Fruit fly (Drosophila melanogaster): Measurements from ENCODE around the gene Hsp27.

Gene Hsp27

DNA sequence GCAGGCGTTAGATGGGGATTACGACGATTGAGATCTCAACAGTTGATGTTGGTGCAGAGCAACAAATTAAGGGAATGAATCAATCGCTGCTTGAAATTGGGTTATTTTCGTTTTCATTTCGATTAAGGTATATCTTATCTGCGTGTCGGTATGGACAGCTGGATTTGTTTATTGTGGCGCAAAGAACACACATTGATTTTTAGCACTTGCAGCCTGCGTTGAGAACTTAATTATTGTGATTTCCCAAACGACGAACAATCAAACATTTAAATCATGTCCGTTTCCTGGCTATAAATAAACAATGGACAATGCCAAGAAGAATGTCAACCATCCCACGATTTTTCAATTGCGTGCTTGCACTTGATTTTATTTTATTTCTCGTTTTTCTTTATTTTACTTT is 14.2 kb downstream of the Hsp27 start:
- TF ChIP-seq kay (GFP tag; ENCODE audit: borderline replicate concordance) (no peak), CG12768 (GFP tag; optimal IDR thresholded peaks at IDR 0.05) (no peak), Crg-1 (GFP tag; optimal IDR thresholded peaks at IDR 0.05) (no peak), Clk (GFP tag; optimal IDR thresholded peaks at IDR 0.05) (no peak)

DNA sequence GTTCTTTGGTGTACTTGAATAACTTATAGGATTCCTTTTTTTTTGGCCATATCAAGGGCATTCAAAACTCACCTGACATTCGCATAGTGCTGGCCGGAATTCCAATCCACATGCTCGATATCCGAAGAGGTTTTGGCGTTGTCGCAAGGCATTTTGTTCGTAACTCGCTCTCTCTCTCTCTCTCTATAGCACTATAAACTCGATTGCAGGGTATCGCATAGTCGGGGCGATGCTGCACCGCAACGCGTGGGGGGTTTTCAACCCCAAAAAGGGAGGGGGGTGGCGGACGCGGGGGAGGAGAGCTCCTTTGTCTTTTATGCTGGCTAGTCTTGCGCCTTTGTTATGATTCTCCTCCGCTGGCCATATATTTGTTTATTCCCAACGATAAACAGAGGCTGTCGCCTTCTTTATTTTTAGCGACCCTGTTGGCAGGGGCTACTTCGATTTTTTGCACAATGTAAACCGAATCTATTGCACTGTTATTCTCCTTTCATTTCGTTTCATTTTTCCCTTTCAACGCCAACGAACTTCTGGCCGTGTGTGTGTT is 14.6 kb downstream of the Hsp27 start:
- no peak for TF ChIP-seq Clk (GFP tag; optimal IDR thresholded peaks at IDR 0.05)
- TF ChIP-seq CG7045 (GFP tag; optimal IDR thresholded peaks at IDR 0.05): peak; percentile 45

DNA sequence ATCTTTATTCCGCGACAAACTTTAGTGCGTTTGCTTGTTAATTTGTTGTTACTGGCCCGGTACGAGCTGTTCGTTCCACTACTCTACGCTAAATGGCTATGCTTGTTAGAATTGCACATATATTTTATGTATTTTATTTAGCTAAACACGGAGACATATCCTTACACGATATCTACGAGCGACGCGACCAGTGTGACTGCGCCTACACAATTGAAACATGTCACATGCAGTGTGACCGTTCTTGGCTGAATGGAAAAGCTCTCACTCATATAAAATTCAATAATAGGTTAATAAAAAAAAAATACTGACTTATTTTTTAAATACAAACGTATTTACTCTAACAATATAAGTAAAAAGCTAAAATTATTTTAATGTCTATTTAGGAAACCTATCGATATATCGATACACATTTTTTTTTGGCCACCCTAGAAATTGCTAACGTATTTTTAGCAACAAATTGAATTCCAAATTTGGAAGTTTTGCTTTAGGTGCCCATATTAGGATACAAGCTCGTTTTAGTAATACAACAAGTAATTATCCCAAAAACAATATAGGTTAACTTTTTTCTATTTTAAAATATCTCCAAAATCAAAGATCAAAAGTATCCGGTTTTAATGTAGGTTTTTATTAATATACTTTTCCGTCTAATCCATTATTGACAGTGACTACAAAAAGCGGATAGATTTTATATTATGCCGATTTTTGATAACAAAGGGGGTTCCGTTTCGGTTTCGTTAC is 15.3 kb downstream of the Hsp27 start, which contains the start of gene CG4080:
TSS of gene CG4080 (minus strand) at position 215 of the 738 bp plus-strand sequence.
- TF ChIP-seq CG14711 (tag; optimal IDR thresholded peaks at IDR 0.05): peak; percentile 43
- TF ChIP-seq cnc (optimal IDR thresholded peaks at IDR 0.05): no peak
- TF ChIP-seq Hr96 (GFP tag; optimal IDR thresholded peaks at IDR 0.05): no peak
- TF ChIP-seq kay (GFP tag; ENCODE audit: borderline replicate concordance): peak; percentile 98
- no peak for TF ChIP-seq CG12768 (GFP tag; optimal IDR thresholded peaks at IDR 0.05)
- TF ChIP-seq bab1 (GFP tag; optimal IDR thresholded peaks at IDR 0.05): peak; percentile 42
- TF ChIP-seq pad (GFP tag; optimal IDR thresholded peaks at IDR 0.05): no peak
- TF ChIP-seq CG7045 (GFP tag; optimal IDR thresholded peaks at IDR 0.05): no peak
- TF ChIP-seq CG1620 (GFP tag; optimal IDR thresholded peaks at IDR 0.05): peak; percentile 49
- TF ChIP-seq tj (GFP tag; optimal IDR thresholded peaks at IDR 0.05): no peak
- peak; percentile 76 for TF ChIP-seq CG11617 (GFP tag; optimal IDR thresholded peaks at IDR 0.05)
- TF ChIP-seq Crg-1 (GFP tag; optimal IDR thresholded peaks at IDR 0.05): peak; percentile 33
- peak; percentile 38 for TF ChIP-seq cic (GFP tag; optimal IDR thresholded peaks at IDR 0.05)
- TF ChIP-seq CG33017 (tag; optimal IDR thresholded peaks at IDR 0.05): peak; percentile 49
- peak; percentile 39 for TF ChIP-seq ovo (GFP tag; optimal IDR thresholded peaks at IDR 0.05)
- no peak for TF ChIP-seq CG5204 (GFP tag; optimal IDR thresholded peaks at IDR 0.05)
- peak; percentile 37 for TF ChIP-seq CG7101 (tag; optimal IDR thresholded peaks at IDR 0.05)
- TF ChIP-seq Mnt (GFP tag; optimal IDR thresholded peaks at IDR 0.05): peak; percentile 63
- TF ChIP-seq toe (GFP tag; optimal IDR thresholded peaks at IDR 0.05): no peak
- no peak for TF ChIP-seq Clk (GFP tag; optimal IDR thresholded peaks at IDR 0.05)

DNA sequence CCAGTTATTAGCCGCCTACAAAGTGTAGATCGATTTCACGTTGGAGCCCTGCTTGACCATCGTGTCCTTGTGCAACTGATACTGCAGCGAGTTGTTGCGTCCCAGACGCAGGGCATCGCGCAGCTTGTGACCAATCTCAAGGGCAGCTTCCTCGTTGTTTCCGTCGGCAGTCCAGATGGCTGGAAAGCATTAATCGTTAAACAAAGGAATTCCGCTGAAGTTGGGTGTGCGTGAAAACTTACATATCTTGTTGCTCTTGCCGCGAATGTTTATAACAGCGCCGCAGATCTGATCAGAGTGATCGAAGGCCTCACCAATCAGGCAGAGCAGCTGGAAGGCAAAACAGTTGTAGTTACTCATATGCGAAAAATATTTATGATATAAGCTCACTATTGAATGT is 16.0 kb downstream of the Hsp27 start:
- TF ChIP-seq Clk (GFP tag; optimal IDR thresholded peaks at IDR 0.05): no peak
- no peak for TF ChIP-seq pad (GFP tag; optimal IDR thresholded peaks at IDR 0.05)
- no peak for TF ChIP-seq CG33017 (tag; optimal IDR thresholded peaks at IDR 0.05)
- TF ChIP-seq ovo (GFP tag; optimal IDR thresholded peaks at IDR 0.05): no peak
- TF ChIP-seq cnc (optimal IDR thresholded peaks at IDR 0.05): no peak
- TF ChIP-seq Hr96 (GFP tag; optimal IDR thresholded peaks at IDR 0.05): no peak
- no peak for TF ChIP-seq tj (GFP tag; optimal IDR thresholded peaks at IDR 0.05)
- no peak for TF ChIP-seq Crg-1 (GFP tag; optimal IDR thresholded peaks at IDR 0.05)
- no peak for TF ChIP-seq kay (GFP tag; ENCODE audit: borderline replicate concordance)
- no peak for TF ChIP-seq toe (GFP tag; optimal IDR thresholded peaks at IDR 0.05)
- no peak for TF ChIP-seq CG14711 (tag; optimal IDR thresholded peaks at IDR 0.05)

DNA sequence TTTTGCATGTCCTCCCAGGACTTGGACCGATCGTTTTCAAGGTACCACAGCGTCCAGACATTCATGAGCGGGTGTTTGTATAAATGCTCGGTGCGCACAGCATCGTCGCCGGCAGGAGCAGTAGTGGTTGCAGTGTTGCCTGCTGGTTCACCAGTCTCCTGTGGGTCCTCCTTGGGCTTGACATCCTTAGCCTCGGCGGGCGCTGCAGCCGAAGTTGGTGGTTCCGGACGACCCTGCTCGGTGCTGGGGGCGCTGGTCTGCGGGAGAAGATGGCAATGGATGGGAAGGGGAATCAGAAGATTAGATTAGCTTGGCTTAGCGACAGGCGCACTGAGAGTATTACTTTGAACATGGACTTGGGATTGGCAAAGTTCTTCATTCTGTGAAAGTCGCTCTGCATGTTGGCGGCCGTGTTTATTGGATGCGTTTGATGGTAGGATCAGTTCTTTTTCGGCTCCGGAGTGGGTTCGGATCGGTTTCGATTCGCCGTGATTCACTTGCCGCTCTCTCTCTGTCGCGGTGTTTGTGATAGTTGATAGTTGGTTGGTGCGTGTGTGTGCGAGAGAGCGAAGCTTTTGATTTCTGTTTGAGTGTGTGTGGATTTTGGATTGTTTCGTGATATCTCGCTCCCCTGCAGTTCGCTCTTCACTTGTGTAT is 17.0 kb downstream of the Hsp27 start:
- TF ChIP-seq Clk (GFP tag; optimal IDR thresholded peaks at IDR 0.05) (no peak), ovo (GFP tag; optimal IDR thresholded peaks at IDR 0.05) (no peak), Hr96 (GFP tag; optimal IDR thresholded peaks at IDR 0.05) (no peak), cnc (optimal IDR thresholded peaks at IDR 0.05) (no peak), CG12768 (GFP tag; optimal IDR thresholded peaks at IDR 0.05) (no peak), CG7045 (GFP tag; optimal IDR thresholded peaks at IDR 0.05) (no peak), CG11617 (GFP tag; optimal IDR thresholded peaks at IDR 0.05) (no peak), CG5204 (GFP tag; optimal IDR thresholded peaks at IDR 0.05) (no peak), CG33017 (tag; optimal IDR thresholded peaks at IDR 0.05) (no peak)

DNA sequence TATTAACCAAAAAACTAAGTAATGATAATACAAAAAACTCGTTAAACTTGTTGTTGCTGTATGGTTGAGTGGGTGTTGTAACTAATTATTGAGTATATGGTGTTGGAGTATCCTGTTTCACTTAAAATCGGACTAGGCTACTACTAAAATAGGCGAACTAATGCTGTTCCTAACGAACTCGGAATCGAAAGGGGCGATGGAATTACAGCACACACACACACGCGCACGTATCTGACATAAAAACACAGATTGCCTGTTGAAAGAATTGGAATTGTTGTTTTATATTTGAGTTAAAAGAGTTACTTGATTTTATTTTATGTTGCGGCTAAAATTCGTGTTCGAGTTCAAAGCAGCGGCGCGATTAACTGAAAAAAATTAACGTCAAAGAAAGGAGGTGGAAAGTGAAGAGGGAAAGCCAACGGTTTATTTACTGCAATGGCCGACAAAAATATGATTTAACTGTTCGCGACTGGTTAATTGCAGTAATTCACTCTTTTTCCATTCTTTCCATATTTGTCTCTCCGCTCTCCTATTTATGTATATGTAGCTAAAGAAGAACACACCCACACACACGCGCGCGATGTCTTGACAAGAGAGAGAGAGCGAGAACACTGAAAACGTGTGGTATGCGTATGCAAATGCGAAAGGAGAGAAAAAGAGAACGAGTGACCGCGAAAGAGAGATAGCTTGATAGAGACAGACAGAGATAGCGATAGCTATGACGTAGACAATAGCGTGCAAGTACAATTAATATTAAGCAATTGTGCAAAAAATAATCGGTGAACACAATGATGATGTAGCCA is 17.7 kb downstream of the Hsp27 start:
- TF ChIP-seq CG12768 (GFP tag; optimal IDR thresholded peaks at IDR 0.05) (peak; percentile 13), Mnt (GFP tag; optimal IDR thresholded peaks at IDR 0.05) (no peak), ovo (GFP tag; optimal IDR thresholded peaks at IDR 0.05) (peak; percentile 93), pad (GFP tag; optimal IDR thresholded peaks at IDR 0.05) (peak; percentile 87), CG1620 (GFP tag; optimal IDR thresholded peaks at IDR 0.05) (no peak), CG33017 (tag; optimal IDR thresholded peaks at IDR 0.05) (no peak), cnc (optimal IDR thresholded peaks at IDR 0.05) (no peak), CG7045 (GFP tag; optimal IDR thresholded peaks at IDR 0.05) (no peak), CG14711 (tag; optimal IDR thresholded peaks at IDR 0.05) (no peak), kay (GFP tag; ENCODE audit: borderline replicate concordance) (peak; percentile 96), tj (GFP tag; optimal IDR thresholded peaks at IDR 0.05) (peak; percentile 74), CG11617 (GFP tag; optimal IDR thresholded peaks at IDR 0.05) (no peak), Clk (GFP tag; optimal IDR thresholded peaks at IDR 0.05) (no peak)
